Worm (Caenorhabditis elegans): Measurements from ENCODE around the gene K10C2.12.
A peak's percentile ranks its signal among the peaks of the same experiment; 100 is the strongest.

The K10C2.12 gene

DNA sequence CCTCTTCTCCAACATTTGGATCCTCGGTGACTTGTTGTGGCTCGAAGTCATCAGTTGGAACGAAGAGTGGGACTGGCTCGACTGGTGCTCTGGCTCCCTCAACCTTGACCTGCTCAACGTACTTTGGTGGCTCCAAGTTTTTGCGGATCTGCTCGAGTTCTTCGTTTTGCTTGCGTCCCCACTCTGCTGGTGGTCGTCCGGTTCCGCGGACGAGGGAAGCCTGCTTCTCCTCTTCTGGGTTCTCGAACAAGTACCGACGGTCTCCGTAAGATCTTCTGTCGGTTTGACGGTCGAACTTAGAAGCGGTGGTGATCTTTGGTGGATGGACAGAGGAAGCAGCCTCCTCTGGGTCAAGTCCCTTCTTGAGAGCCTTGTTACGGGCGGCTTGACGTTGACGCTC is 11.9 kb downstream of the K10C2.12 start:
- TF ChIP-seq daf-12 (tag; optimal IDR thresholded peaks at IDR 0.05): no peak
- TF ChIP-seq nhr-12 (tag; optimal IDR thresholded peaks at IDR 0.05): no peak
- TF ChIP-seq elt-2 (tag; optimal IDR thresholded peaks at IDR 0.05): no peak
- TF ChIP-seq nhr-43 (tag; optimal IDR thresholded peaks at IDR 0.05; ENCODE audit: poor library complexity, severe bottlenecking): no peak
- no peak for TF ChIP-seq tbx-2 (tag; optimal IDR thresholded peaks at IDR 0.05)
- no peak for TF ChIP-seq elt-1 (tag; optimal IDR thresholded peaks at IDR 0.05)
- TF ChIP-seq ceh-9 (tag; optimal IDR thresholded peaks at IDR 0.05): no peak
- TF ChIP-seq nhr-77 (tag; optimal IDR thresholded peaks at IDR 0.05): no peak
- TF ChIP-seq nhr-23 (tag; optimal IDR thresholded peaks at IDR 0.05): no peak
- no peak for TF ChIP-seq nhr-25 (tag; optimal IDR thresholded peaks at IDR 0.05)

DNA sequence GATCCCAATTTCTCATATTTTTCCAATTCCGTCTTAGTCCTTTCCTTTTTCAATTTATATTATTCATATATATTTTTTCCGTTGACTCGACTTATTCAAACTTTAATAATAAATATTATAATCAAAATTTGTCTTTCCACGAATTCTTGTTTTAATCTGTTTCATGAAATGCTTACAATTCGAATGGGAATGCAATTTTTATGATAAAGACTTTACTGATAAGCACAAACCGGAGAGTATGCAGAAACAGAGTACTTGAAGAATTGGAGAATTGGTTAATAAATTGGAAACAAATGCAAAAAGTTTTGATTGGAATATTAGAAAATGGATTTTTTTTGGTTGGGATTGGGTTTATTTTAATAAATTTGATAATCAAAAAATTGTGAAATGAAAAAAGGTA is 12.3 kb downstream of the K10C2.12 start:
- TF ChIP-seq nhr-11 (tag; optimal IDR thresholded peaks at IDR 0.05) (no peak), elt-1 (tag; optimal IDR thresholded peaks at IDR 0.05) (no peak), tbx-2 (tag; optimal IDR thresholded peaks at IDR 0.05) (no peak), skn-1 (tag; optimal IDR thresholded peaks at IDR 0.05) (no peak), lsy-12 (tag; optimal IDR thresholded peaks at IDR 0.05) (no peak), pha-4 (tag; optimal IDR thresholded peaks at IDR 0.05) (peak; percentile 17), eor-1 (tag; optimal IDR thresholded peaks at IDR 0.05) (no peak), elt-2 (tag; optimal IDR thresholded peaks at IDR 0.05) (peak; percentile 74), nhr-43 (tag; optimal IDR thresholded peaks at IDR 0.05; ENCODE audit: poor library complexity, severe bottlenecking) (no peak), pqm-1 (tag; optimal IDR thresholded peaks at IDR 0.05) (peak; percentile 33), nhr-237 (tag; optimal IDR thresholded peaks at IDR 0.05) (no peak)

DNA sequence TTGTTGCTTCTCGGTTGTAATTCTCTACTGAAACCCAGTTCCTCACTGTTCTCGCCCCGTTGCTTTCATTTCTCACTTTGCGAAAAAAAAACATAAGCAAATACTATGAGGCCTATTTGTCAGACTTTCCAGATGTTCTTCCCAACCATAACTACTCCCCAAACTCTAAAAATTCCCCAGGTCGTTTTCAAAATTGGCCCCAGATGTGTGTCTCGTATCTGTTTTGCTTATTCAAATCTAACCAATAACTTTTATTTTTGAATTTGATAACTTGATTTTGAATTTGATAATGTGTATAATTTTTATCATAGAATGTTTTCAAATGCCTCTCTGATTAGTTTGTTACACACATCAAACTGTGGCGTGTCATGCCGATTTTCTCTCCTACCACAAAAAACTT is 12.8 kb downstream of the K10C2.12 start:
- no peak for TF ChIP-seq lin-39 (tag; optimal IDR thresholded peaks at IDR 0.05)
- TF ChIP-seq nhr-25 (tag; optimal IDR thresholded peaks at IDR 0.05): no peak
- no peak for TF ChIP-seq nhr-76 (tag; optimal IDR thresholded peaks at IDR 0.05)
- no peak for TF ChIP-seq elt-2 (tag; optimal IDR thresholded peaks at IDR 0.05)
- no peak for TF ChIP-seq ztf-4 (tag; optimal IDR thresholded peaks at IDR 0.05)

DNA sequence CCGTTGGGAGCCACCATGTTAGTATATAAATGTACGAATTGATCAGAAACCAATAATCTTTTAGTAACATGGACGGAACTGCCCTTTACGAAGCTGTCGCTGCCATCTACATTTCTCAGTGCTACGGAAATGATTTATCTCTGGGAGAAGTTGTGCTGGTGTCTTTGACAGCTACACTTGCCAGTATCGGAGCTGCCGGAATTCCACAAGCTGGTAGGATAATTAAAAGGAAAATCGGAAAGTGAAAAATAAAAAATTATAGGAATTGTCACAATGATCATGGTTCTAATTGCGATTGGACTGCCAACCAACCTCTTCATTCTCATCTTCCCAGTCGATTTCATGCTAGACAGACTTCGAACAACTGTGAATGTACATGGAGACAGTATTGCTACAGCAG is 14.7 kb downstream of the K10C2.12 start:
- no peak for TF ChIP-seq fkh-2 (tag; optimal IDR thresholded peaks at IDR 0.05)
- TF ChIP-seq jun-1 (tag; optimal IDR thresholded peaks at IDR 0.05): no peak
- TF ChIP-seq ZK546.5 (tag; optimal IDR thresholded peaks at IDR 0.05): no peak
- TF ChIP-seq daf-12 (tag; optimal IDR thresholded peaks at IDR 0.05): no peak
- TF ChIP-seq nhr-25 (tag; optimal IDR thresholded peaks at IDR 0.05): no peak
- no peak for TF ChIP-seq zag-1 (tag; optimal IDR thresholded peaks at IDR 0.05)
- no peak for TF ChIP-seq ztf-4 (tag; optimal IDR thresholded peaks at IDR 0.05)
- no peak for TF ChIP-seq nhr-11 (tag; optimal IDR thresholded peaks at IDR 0.05)

DNA sequence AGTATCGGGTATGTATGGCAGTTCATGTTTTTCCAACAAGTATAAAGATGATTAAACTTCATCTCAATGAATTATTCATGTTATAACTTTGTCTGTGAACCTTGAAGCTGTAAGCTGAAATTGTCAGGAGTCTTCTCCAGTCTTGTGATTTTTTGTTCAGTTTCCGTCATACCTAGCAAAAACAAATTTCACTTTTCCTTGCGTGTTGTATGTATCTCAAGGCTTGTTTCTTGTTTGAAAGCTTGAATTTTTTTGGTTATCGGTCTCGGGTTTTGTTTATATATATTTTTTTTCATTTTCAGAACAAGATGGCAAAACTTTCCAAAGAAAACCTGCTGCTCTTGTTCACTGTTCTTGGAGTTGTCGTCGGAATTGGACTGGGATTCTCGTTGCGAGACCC is 17.5 kb downstream of the K10C2.12 start, which contains the start of gene glt-4:
Gene glt-4, plus strand, starts transcription at position 301 of the 400 bp plus-strand sequence.
- no peak for TF ChIP-seq ZK546.5 (tag; optimal IDR thresholded peaks at IDR 0.05)
- no peak for TF ChIP-seq egl-5 (tag; optimal IDR thresholded peaks at IDR 0.05)
- TF ChIP-seq zag-1 (tag; optimal IDR thresholded peaks at IDR 0.05): no peak
- no peak for TF ChIP-seq fos-1 (tag; optimal IDR thresholded peaks at IDR 0.05)
- no peak for TF ChIP-seq snpc-4 (tag; optimal IDR thresholded peaks at IDR 0.05)
- no peak for TF ChIP-seq pqm-1 (tag; optimal IDR thresholded peaks at IDR 0.05)
- TF ChIP-seq ceh-9 (tag; optimal IDR thresholded peaks at IDR 0.05): no peak
- no peak for TF ChIP-seq sea-2 (GFP tag; optimal IDR thresholded peaks at IDR 0.05)
- no peak for TF ChIP-seq lin-39 (tag; optimal IDR thresholded peaks at IDR 0.05)
- no peak for TF ChIP-seq ceh-28 (tag; optimal IDR thresholded peaks at IDR 0.05)
- no peak for TF ChIP-seq fkh-10 (GFP tag; optimal IDR thresholded peaks at IDR 0.05)

DNA sequence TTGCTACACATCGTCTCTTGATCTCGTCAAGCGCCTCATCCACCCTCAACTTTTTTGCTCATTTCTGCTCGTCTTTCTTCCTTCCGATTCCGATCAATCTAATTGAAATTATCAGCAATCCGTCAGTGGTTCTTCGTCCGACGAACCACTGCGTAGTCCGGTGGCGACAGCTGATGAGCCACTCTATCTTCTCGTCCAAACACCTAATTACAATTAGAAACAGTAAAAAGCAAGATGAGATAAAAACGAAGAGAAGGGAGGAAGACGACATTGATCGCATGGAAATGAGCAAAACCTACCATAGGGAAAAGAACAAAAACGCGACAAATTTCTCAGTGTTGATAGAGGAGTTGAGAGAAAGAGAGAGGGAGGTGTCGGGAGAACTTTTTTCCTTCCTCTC is 21.1 kb downstream of the K10C2.12 start:
- TF ChIP-seq elt-3 (tag; optimal IDR thresholded peaks at IDR 0.05) (no peak), nfya-1 (tag; optimal IDR thresholded peaks at IDR 0.05; ENCODE audit: insufficient read depth) (peak; percentile 10)

All from whole organism, L3 larva.